Fruit fly (Drosophila melanogaster): ENCODE results near the gene CG14543.

CG14543 gene

dm6 chr3R:26081380-26081991 is 25.1 kb downstream of the CG14543 start (continued):
- TF ChIP-seq stwl (tag; optimal IDR thresholded peaks at IDR 0.05) (peak; percentile 30), CG10654 (GFP tag; optimal IDR thresholded peaks at IDR 0.05) (peak; percentile 20), CG17385 (GFP tag; optimal IDR thresholded peaks at IDR 0.05) (peak; percentile 47), Spps (tag; optimal IDR thresholded peaks at IDR 0.05) (peak; percentile 62), tin (GFP tag; optimal IDR thresholded peaks at IDR 0.05) (peak; percentile 45), nmo (GFP tag; optimal IDR thresholded peaks at IDR 0.05) (peak; percentile 73), Gug (GFP tag; IDR thresholded peaks at IDR 0.05) (no peak), Rx (GFP tag; IDR thresholded peaks at IDR 0.05) (peak; percentile 48), CG12769 (tag; optimal IDR thresholded peaks at IDR 0.05) (peak; percentile 2), CG3847 (GFP tag; IDR thresholded peaks at IDR 0.05) (peak; percentile 22; the same call in 1 of the 2 replicates), CG10979 (tag; optimal IDR thresholded peaks at IDR 0.05) (peak; percentile 79), gsb-n (tag; optimal IDR thresholded peaks at IDR 0.05) (peak; percentile 66), sim (GFP tag; IDR thresholded peaks at IDR 0.05) (0 out of 2 replicates have a peak, but pooled peaks have one; percentile 7), CG14441 (GFP tag; IDR thresholded peaks at IDR 0.05) (peak; percentile 55), CG3838 (GFP tag; optimal IDR thresholded peaks at IDR 0.05) (no peak), Dbx (GFP tag; IDR thresholded peaks at IDR 0.05) (no peak), H15 (GFP tag; IDR thresholded peaks at IDR 0.05) (peak; percentile 29; the same call in 1 of the 3 replicates), CG12391 (tag; optimal IDR thresholded peaks at IDR 0.05) (peak; percentile 70), CG18764 (GFP tag; optimal IDR thresholded peaks at IDR 0.05) (peak; percentile 13), dmrt11E (tag; optimal IDR thresholded peaks at IDR 0.05) (peak; percentile 77), CG1647 (GFP tag; optimal IDR thresholded peaks at IDR 0.05) (peak; percentile 4), sens (GFP tag) (peak; percentile 90), CG16815 (GFP tag; optimal IDR thresholded peaks at IDR 0.05) (peak; percentile 45), trem (tag; optimal IDR thresholded peaks at IDR 0.05) (peak; percentile 56), zfh2 (GFP tag; optimal IDR thresholded peaks at IDR 0.05) (no peak), HLHmδ (GFP tag; optimal IDR thresholded peaks at IDR 0.05) (no peak), Rfx (GFP tag; IDR thresholded peaks at IDR 0.05) (0 out of 2 replicates have a peak, but pooled peaks have one; percentile 14), Fer3 (tag; optimal IDR thresholded peaks at IDR 0.05) (peak; percentile 35), H2.0 (GFP tag; IDR thresholded peaks at IDR 0.05) (peak; percentile 50), sqz (GFP tag; optimal IDR thresholded peaks at IDR 0.05) (peak; percentile 6), CG17328 (GFP tag; IDR thresholded peaks at IDR 0.05) (peak; percentile 60; the same call in 1 of the 2 replicates), CG11504 (tag; optimal IDR thresholded peaks at IDR 0.05) (peak; percentile 77), CG15696 (tag; optimal IDR thresholded peaks at IDR 0.05) (peak; percentile 42), mld (GFP tag; IDR thresholded peaks at IDR 0.05; ENCODE audit: partially characterized antibody) (no peak), CG14667 (GFP tag; IDR thresholded peaks at IDR 0.05) (0 out of 2 replicates have a peak, but pooled peaks have one; percentile 34), grn (GFP tag; optimal IDR thresholded peaks at IDR 0.05) (no peak), wor (GFP tag; IDR thresholded peaks at IDR 0.05) (peak; percentile 41; the same call in 1 of the 2 replicates), chn (GFP tag; optimal IDR thresholded peaks at IDR 0.05) (peak; percentile 0), dati (GFP tag; IDR thresholded peaks at IDR 0.05) (no peak), CG8924 (tag; optimal IDR thresholded peaks at IDR 0.05) (peak; percentile 58), HLH3B (GFP tag; IDR thresholded peaks at IDR 0.05) (peak; percentile 63), CHES-1-like (GFP tag; optimal IDR thresholded peaks at IDR 0.05) (no peak), chif (GFP tag; optimal IDR thresholded peaks at IDR 0.05) (peak in 1 of 2 experiments; percentile 30), az2 (GFP tag; optimal IDR thresholded peaks at IDR 0.05) (peak; percentile 52), Atf6 (GFP tag; IDR thresholded peaks at IDR 0.05) (peak; percentile 35; the same call in 1 of the 2 replicates), Asciz (GFP tag; optimal IDR thresholded peaks at IDR 0.05) (peak; percentile 50), tio (GFP tag; optimal IDR thresholded peaks at IDR 0.05) (peak; percentile 24), stc (GFP tag; IDR thresholded peaks at IDR 0.05) (0 out of 2 replicates have a peak, but pooled peaks have one; percentile 29), CG13775 (GFP tag; optimal IDR thresholded peaks at IDR 0.05) (peak; percentile 44), gce (GFP tag; IDR thresholded peaks at IDR 0.05) (peak; percentile 78; the same call in 2 of the 3 replicates)
